Fruit fly (Drosophila melanogaster) Kc167 (cell line): ENCODE data around the gene ttm2.

ENCODE experiments used
- h ChIP-seq: fragments of >200 bp; optimal IDR thresholded peaks from 3 replicates; lab custom pipeline; 2018; ENCODE audit warnings: missing external identifiers
- psq ChIP-seq: fragments of >200 bp; optimal IDR thresholded peaks from 2 replicates; lab custom pipeline; 2017; ENCODE audit warnings: missing external identifiers
- ttk ChIP-seq: sonication (Bioruptor generic); optimal IDR thresholded peaks from 2 replicates; lab custom pipeline; 2017; ENCODE audit warnings: missing external identifiers

DNA sequence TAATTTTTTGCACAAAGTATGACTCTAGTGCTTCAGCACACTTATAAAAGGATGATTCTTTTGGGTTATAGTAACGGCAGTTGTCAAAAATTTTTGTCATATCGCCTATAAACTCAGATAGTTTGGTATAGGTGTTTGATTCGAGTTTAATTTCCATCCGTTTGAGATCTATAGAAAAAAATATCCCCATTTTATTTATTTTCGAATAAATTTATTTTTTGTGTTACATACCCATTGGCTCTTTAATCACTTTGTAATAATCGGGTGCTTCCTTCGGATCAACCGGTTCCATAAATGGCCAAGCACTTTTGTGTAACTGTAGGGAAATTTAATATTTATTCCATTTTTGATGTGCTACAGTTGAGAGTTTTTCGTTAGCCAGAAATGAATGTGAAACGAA is 40.6 kb upstream of the ttm2 start:
- TF ChIP-seq psq (lab: Kevin White, UChicago) (no peak), ttk (lab: Kevin White, UChicago) (no peak), h (no peak)
